Fruit fly (Drosophila melanogaster) whole organism, embryonic: ENCODE measurements around the gene CG13114.
A peak's percentile ranks its signal among the peaks of the same experiment; 100 is the strongest.

Experiments used
- Aef1 ChIP-seq: fragments of 200-800 bp; sonication (Bioruptor generic); IDR thresholded peaks from 3 replicates; pipeline ENCODE4 v1.3.6; 2022; ENCODE audit warnings: missing biosample characterization, missing genetic modification characterization
- Awh ChIP-seq: fragments of 200-800 bp; sonication (Bioruptor generic); IDR thresholded peaks from 2 replicates; pipeline ENCODE4, ENCODE4 v1.3.6; 2022; ENCODE audit warnings: missing biosample characterization, missing genetic modification characterization
- B-H1 ChIP-seq: fragments of 200-800 bp; sonication (Bioruptor generic); IDR thresholded peaks from 3 replicates; pipeline ENCODE4 v1.3.6; 2022; ENCODE audit warnings: missing biosample characterization, missing genetic modification characterization
- B-H2 ChIP-seq: fragments of 200-800 bp; sonication (Bioruptor generic); optimal IDR thresholded peaks from 2 replicates; lab custom pipeline; 2018; ENCODE audit warnings: missing biosample characterization, mild to moderate bottlenecking, missing genetic modification characterization
- CG11695 ChIP-seq: fragments of 200-800 bp; sonication (Bioruptor generic); IDR thresholded peaks from 3 replicates; pipeline ENCODE4 v1.3.6; 2022; ENCODE audit warnings: missing biosample characterization, missing genetic modification characterization
- CG12744 ChIP-seq: fragments of 200-800 bp; sonication (Bioruptor generic); optimal IDR thresholded peaks from 2 replicates; lab custom pipeline; 2016; ENCODE audit warnings: missing biosample characterization, missing genetic modification characterization
- CG13296 ChIP-seq: fragments of 200-800 bp; sonication (Bioruptor generic); optimal IDR thresholded peaks from 3 replicates; lab custom pipeline; 2018; ENCODE audit warnings: missing biosample characterization, mild to moderate bottlenecking, missing genetic modification characterization
- CG14860 ChIP-seq: fragments of 200-800 bp; sonication (Bioruptor generic); IDR thresholded peaks from 3 replicates; pipeline ENCODE4 v1.3.6; 2022; ENCODE audit warnings: missing biosample characterization, missing genetic modification characterization; ENCODE audit not compliant: partially characterized antibody
- CG15269 ChIP-seq: fragments of 200-800 bp; sonication (Bioruptor generic); optimal IDR thresholded peaks from 2 replicates; lab custom pipeline; 2018; ENCODE audit warnings: missing biosample characterization, mild to moderate bottlenecking, missing genetic modification characterization, moderate library complexity
- CG15601 ChIP-seq: fragments of 200-800 bp; sonication (Bioruptor generic); optimal IDR thresholded peaks from 3 replicates; lab custom pipeline; 2019; ENCODE audit warnings: missing biosample characterization, mild to moderate bottlenecking, missing genetic modification characterization, moderate library complexity
- CG15696 ChIP-seq: fragments of 200-800 bp; sonication (Bioruptor generic); optimal IDR thresholded peaks from 2 replicates; lab custom pipeline; 2019; ENCODE audit warnings: missing biosample characterization, mild to moderate bottlenecking, missing genetic modification characterization, moderate library complexity
- CG2120 ChIP-seq: fragments of 200-800 bp; sonication (Bioruptor generic); optimal IDR thresholded peaks from 3 replicates; lab custom pipeline; 2016; ENCODE audit warnings: missing biosample characterization, missing genetic modification characterization
- CG2199 ChIP-seq: fragments of 200-800 bp; sonication (Bioruptor generic); IDR thresholded peaks from 3 replicates; pipeline ENCODE4 v1.3.6; 2022; ENCODE audit warnings: missing biosample characterization, missing genetic modification characterization
- CG30020 ChIP-seq: fragments of 200-800 bp; optimal IDR thresholded peaks from 2 replicates; lab custom pipeline; 2019; ENCODE audit warnings: missing biosample characterization, mild to moderate bottlenecking, missing genetic modification characterization, moderate library complexity
- CG3065 ChIP-seq: fragments of 200-800 bp; sonication (Bioruptor generic); optimal IDR thresholded peaks from 2 replicates; lab custom pipeline; 2016; ENCODE audit warnings: missing biosample characterization, missing genetic modification characterization
- CG32532 ChIP-seq: fragments of 200-800 bp; sonication (Bioruptor generic); IDR thresholded peaks from 2 replicates; pipeline ENCODE4 v1.3.6; 2022; ENCODE audit warnings: missing biosample characterization, missing genetic modification characterization
- CG32772 ChIP-seq: fragments of 200-800 bp; sonication (Bioruptor generic); IDR thresholded peaks from 2 replicates; pipeline ENCODE4 v1.3.6; 2022; ENCODE audit warnings: missing biosample characterization, missing genetic modification characterization
- CG8924 ChIP-seq: fragments of 200-800 bp; optimal IDR thresholded peaks from 3 replicates; lab custom pipeline; 2019; ENCODE audit warnings: missing biosample characterization, mild to moderate bottlenecking, missing genetic modification characterization, moderate library complexity
- CHES-1-like ChIP-seq: fragments of 200-800 bp; sonication (Bioruptor generic); optimal IDR thresholded peaks from 2 replicates; lab custom pipeline; 2016; ENCODE audit warnings: missing biosample characterization, missing genetic modification characterization
- Dip3 ChIP-seq: fragments of 200-800 bp; sonication (Bioruptor generic); optimal IDR thresholded peaks from 3 replicates; lab custom pipeline; 2016; ENCODE audit warnings: missing biosample characterization, missing genetic modification characterization
- Doc2 ChIP-seq: fragments of 200-800 bp; sonication (Bioruptor generic); IDR thresholded peaks from 2 replicates; pipeline ENCODE4 v1.3.6; 2022; ENCODE audit warnings: missing biosample characterization, missing genetic modification characterization
- Eip74EF ChIP-seq, 2 experiments: fragments of 200-800 bp in 1 of 2; fragments of >200 bp in 1 of 2; sonication (Bioruptor generic) in 1 of 2; optimal IDR thresholded peaks; 2 replicates each; lab custom pipeline; 2017 to 2019; ENCODE audit warnings: missing biosample characterization in 2 of 2, missing genetic modification characterization in 2 of 2, mild to moderate bottlenecking in 1 of 2, moderate library complexity in 1 of 2
- Fer1 ChIP-seq: fragments of 200-800 bp; sonication (Bioruptor generic); optimal IDR thresholded peaks from 2 replicates; lab custom pipeline; 2017; ENCODE audit warnings: missing biosample characterization, mild to moderate bottlenecking, missing genetic modification characterization
- GATAe ChIP-seq: fragments of 200-800 bp; sonication (Bioruptor generic); conservative IDR thresholded peaks from 2 replicates; pipeline ENCODE4 v1.3.6; 2022; ENCODE audit warnings: missing biosample characterization, missing genetic modification characterization
- Gsc ChIP-seq: fragments of 200-800 bp; sonication (Bioruptor generic); IDR thresholded peaks from 2 replicates; pipeline ENCODE4 v1.3.6; 2022; ENCODE audit warnings: missing biosample characterization, missing genetic modification characterization
- HLHmδ ChIP-seq: fragments of 200-800 bp; sonication (Bioruptor generic); optimal IDR thresholded peaks from 2 replicates; lab custom pipeline; 2018; ENCODE audit warnings: missing biosample characterization, mild to moderate bottlenecking, missing genetic modification characterization, moderate library complexity
- HmgD ChIP-seq: fragments of 200-800 bp; sonication (Bioruptor generic); optimal IDR thresholded peaks from 3 replicates; lab custom pipeline; 2016; ENCODE audit warnings: missing biosample characterization, missing genetic modification characterization
- Mes4 ChIP-seq: fragments of 200-800 bp; sonication (Bioruptor generic); optimal IDR thresholded peaks from 2 replicates; lab custom pipeline; 2016; ENCODE audit warnings: missing biosample characterization, missing genetic modification characterization
- NK7.1 ChIP-seq: fragments of 200-800 bp; sonication (Bioruptor generic); optimal IDR thresholded peaks from 3 replicates; lab custom pipeline; 2016; ENCODE audit warnings: missing biosample characterization, missing genetic modification characterization
- Optix ChIP-seq: fragments of 200-800 bp; sonication (Bioruptor generic); IDR thresholded peaks from 3 replicates; pipeline ENCODE4 v1.3.6; 2022; ENCODE audit warnings: missing biosample characterization, missing genetic modification characterization
- PHDP ChIP-seq: fragments of 200-800 bp; sonication (Bioruptor generic); optimal IDR thresholded peaks from 3 replicates; lab custom pipeline; 2018; ENCODE audit warnings: missing biosample characterization, mild to moderate bottlenecking, missing genetic modification characterization, moderate library complexity
- Sry-β ChIP-seq: fragments of 200-800 bp; sonication (Bioruptor generic); optimal IDR thresholded peaks from 2 replicates; lab custom pipeline; 2018; ENCODE audit warnings: missing biosample characterization, mild to moderate bottlenecking, missing genetic modification characterization, moderate library complexity
- TFAM ChIP-seq: fragments of 200-800 bp; sonication (Bioruptor generic); optimal IDR thresholded peaks from 2 replicates; lab custom pipeline; 2017; ENCODE audit warnings: missing biosample characterization, missing genetic modification characterization, inconsistent platforms
- ab ChIP-seq: fragments of 200-800 bp; sonication (Bioruptor generic); optimal IDR thresholded peaks from 2 replicates; lab custom pipeline; 2016; ENCODE audit warnings: missing biosample characterization, missing genetic modification characterization
- fd3F ChIP-seq: fragments of 200-800 bp; sonication (Bioruptor generic); optimal IDR thresholded peaks from 2 replicates; lab custom pipeline; 2018; ENCODE audit warnings: missing biosample characterization, mild to moderate bottlenecking, missing genetic modification characterization, moderate library complexity
- fru ChIP-seq: fragments of >200 bp; optimal IDR thresholded peaks from 2 replicates; lab custom pipeline; 2017
- gcm ChIP-seq: fragments of 200-800 bp; sonication (Bioruptor generic); optimal IDR thresholded peaks from 2 replicates; lab custom pipeline; 2019; ENCODE audit warnings: missing biosample characterization, mild to moderate bottlenecking, missing genetic modification characterization, moderate library complexity
- gsb ChIP-seq: fragments of 200-800 bp; sonication (Bioruptor generic); IDR thresholded peaks from 2 replicates; pipeline ENCODE4 v1.3.6; 2022; ENCODE audit warnings: missing biosample characterization, missing genetic modification characterization
- ind ChIP-seq: fragments of 200-800 bp; sonication (Bioruptor generic); optimal IDR thresholded peaks from 3 replicates; lab custom pipeline; 2016; ENCODE audit warnings: missing biosample characterization, missing genetic modification characterization
- lab ChIP-seq: fragments of 200-800 bp; sonication (Bioruptor generic); optimal IDR thresholded peaks from 3 replicates; lab custom pipeline; 2017; ENCODE audit warnings: missing biosample characterization, missing genetic modification characterization, mild to moderate bottlenecking, moderate library complexity, missing genetic modification reagents
- mld ChIP-seq: fragments of 200-800 bp; sonication (Bioruptor generic); IDR thresholded peaks from 3 replicates; pipeline ENCODE4 v1.3.6; 2022; ENCODE audit warnings: missing biosample characterization, missing genetic modification characterization; ENCODE audit not compliant: partially characterized antibody
- p53 ChIP-seq: fragments of 200-800 bp; sonication (Bioruptor generic); optimal IDR thresholded peaks from 2 replicates; lab custom pipeline; 2016; ENCODE audit warnings: missing biosample characterization, missing genetic modification characterization
- pros ChIP-seq: fragments of 200-800 bp; sonication (Bioruptor generic); optimal IDR thresholded peaks from 3 replicates; lab custom pipeline; 2019; ENCODE audit warnings: missing biosample characterization, mild to moderate bottlenecking, missing genetic modification characterization, moderate library complexity
- row ChIP-seq: fragments of 200-800 bp; sonication (Bioruptor generic); IDR thresholded peaks from 3 replicates; pipeline ENCODE4 v1.3.6; 2022; ENCODE audit warnings: missing biosample characterization, missing genetic modification characterization
- sc ChIP-seq, 3 experiments: fragments of >200 bp in 2 of 3; fragments of 200-800 bp in 1 of 3; sonication (Bioruptor generic) in 1 of 3; optimal IDR thresholded peaks; 2 replicates in 2 of 3; 3 replicates in 1 of 3; lab custom pipeline; 2017; ENCODE audit warnings: mild to moderate bottlenecking in 1 of 3, missing biosample characterization in 1 of 3, missing genetic modification characterization in 1 of 3, missing genetic modification reagents in 1 of 3
- stc ChIP-seq: fragments of 200-800 bp; sonication (Bioruptor generic); IDR thresholded peaks from 2 replicates; pipeline ENCODE4 v1.3.6; 2022; ENCODE audit warnings: missing biosample characterization, missing genetic modification characterization
- tin ChIP-seq: fragments of 200-800 bp; sonication (Bioruptor generic); optimal IDR thresholded peaks from 3 replicates; lab custom pipeline; 2016; ENCODE audit warnings: missing biosample characterization, missing genetic modification characterization
- vfl ChIP-seq: fragments of 200-800 bp; sonication (Bioruptor generic); optimal IDR thresholded peaks from 2 replicates; lab custom pipeline; 2016; ENCODE audit warnings: missing biosample characterization, missing genetic modification characterization
- wdn ChIP-seq: fragments of 200-800 bp; sonication (Bioruptor generic); IDR thresholded peaks from 2 replicates; pipeline ENCODE4 v1.3.6; 2022; ENCODE audit warnings: missing biosample characterization, missing genetic modification characterization

CG13114 gene

dm6 chr2L:9568360-9569088 lies 22.9 kb downstream of the CG13114 start, which contains the start of gene brwl (continued):
- TF ChIP-seq CG2120 (GFP tag; lab: Kevin White, UChicago) = peak; percentile 99
- peak; percentile 97 for TF ChIP-seq CHES-1-like
- TF ChIP-seq ind (GFP tag; lab: Kevin White, UChicago) = peak; percentile 99
- peak; percentile 99 for TF ChIP-seq lab (GFP tag; lab: Kevin White, UChicago)
- TF ChIP-seq Gsc (GFP tag; lab: Robert Waterston, UW) = peak; percentile 95
- no peak for TF ChIP-seq sc (optimal IDR thresholded peaks at IDR 0.05; lab: Kevin White, UChicago)
- peak; percentile 99 for TF ChIP-seq sc (GFP tag; optimal IDR thresholded peaks at IDR 0.05; lab: Kevin White, UChicago)
- TF ChIP-seq GATAe (GFP tag; lab: Robert Waterston, UW) = peak; percentile 94
- peak; percentile 96 for TF ChIP-seq gsb (GFP tag; lab: Robert Waterston, UW)
- peak; percentile 98 for TF ChIP-seq CG3065 (GFP tag; lab: Kevin White, UChicago)
- TF ChIP-seq vfl (GFP tag; lab: Kevin White, UChicago) = peak; percentile 96
- TF ChIP-seq HmgD = peak; percentile 95
- peak; percentile 91 for TF ChIP-seq ab (GFP tag; lab: Kevin White, UChicago)
- TF ChIP-seq tin (GFP tag; lab: Kevin White, UChicago) = peak; percentile 99
- TF ChIP-seq B-H1 = peak; percentile 98
- peak in 1 of 2 experiments; percentile 98 for TF ChIP-seq Eip74EF (GFP tag; optimal IDR thresholded peaks at IDR 0.05; lab: Kevin White, UChicago)
- TF ChIP-seq CG8924 (tag; lab: Kevin White, UChicago) = peak; percentile 99
- peak; percentile 99 for TF ChIP-seq stc (GFP tag; lab: Robert Waterston, UW)
- peak; percentile 99 for TF ChIP-seq CG11695 (GFP tag; lab: Robert Waterston, UW)
- peak; percentile 98 for TF ChIP-seq Awh (GFP tag; lab: Robert Waterston, UW)
- TF ChIP-seq Dip3 (GFP tag; lab: Kevin White, UChicago) = peak; percentile 98
- TF ChIP-seq fd3F (GFP tag; lab: Kevin White, UChicago) = peak; percentile 98
- peak; percentile 93 for TF ChIP-seq TFAM (GFP tag; lab: Kevin White, UChicago)
- peak; percentile 100 for TF ChIP-seq gcm (GFP tag; lab: Kevin White, UChicago)
- TF ChIP-seq Doc2 (GFP tag; lab: Robert Waterston, UW) = peak; percentile 93
- TF ChIP-seq CG32772 (GFP tag; lab: Robert Waterston, UW) = peak; percentile 98
- peak; percentile 97 for TF ChIP-seq CG15601 (tag; lab: Kevin White, UChicago)
- TF ChIP-seq Optix (GFP tag; lab: Robert Waterston, UW) = peak; percentile 93; the same call in 2 of the 3 replicates
- peak; percentile 98 for TF ChIP-seq CG2199 (GFP tag; lab: Robert Waterston, UW)
- TF ChIP-seq CG32532 (GFP tag; lab: Robert Waterston, UW) = peak; percentile 98
- peak; percentile 100 for TF ChIP-seq row (GFP tag; lab: Robert Waterston, UW)
- TF ChIP-seq Mes4 (GFP tag; lab: Kevin White, UChicago) = peak; percentile 98
- peak; percentile 71 for TF ChIP-seq Sry-β (GFP tag; lab: Kevin White, UChicago)
- TF ChIP-seq CG12744 (GFP tag; lab: Kevin White, UChicago) = peak; percentile 98
- peak; percentile 99 for TF ChIP-seq CG13296
- TF ChIP-seq p53 (GFP tag; lab: Kevin White, UChicago) = peak; percentile 92
- peak; percentile 99 for TF ChIP-seq Fer1
- peak; percentile 98 for TF ChIP-seq Aef1 (GFP tag; lab: Robert Waterston, UW)
- peak; percentile 95 for TF ChIP-seq wdn (GFP tag; lab: Robert Waterston, UW)
- peak; percentile 96 for TF ChIP-seq NK7.1 (GFP tag; lab: Kevin White, UChicago)
- TF ChIP-seq pros (GFP tag; lab: Kevin White, UChicago) = peak; percentile 70
- peak; percentile 85 for TF ChIP-seq HLHmδ (GFP tag; lab: Kevin White, UChicago)
- TF ChIP-seq B-H2 (GFP tag; lab: Kevin White, UChicago) = peak; percentile 98
- TF ChIP-seq CG14860 (GFP tag; lab: Robert Waterston, UW) = no peak
- TF ChIP-seq CG15269 = peak; percentile 99
- peak; percentile 98 for TF ChIP-seq CG15696 (tag; lab: Kevin White, UChicago)
- TF ChIP-seq PHDP = peak; percentile 99
- TF ChIP-seq mld = no peak
- TF ChIP-seq CG30020 (tag; lab: Kevin White, UChicago) = peak; percentile 88
- TF ChIP-seq fru = no peak
